Worm (Caenorhabditis elegans): ENCODE results near the gene elo-7.

Gene elo-7

DNA sequence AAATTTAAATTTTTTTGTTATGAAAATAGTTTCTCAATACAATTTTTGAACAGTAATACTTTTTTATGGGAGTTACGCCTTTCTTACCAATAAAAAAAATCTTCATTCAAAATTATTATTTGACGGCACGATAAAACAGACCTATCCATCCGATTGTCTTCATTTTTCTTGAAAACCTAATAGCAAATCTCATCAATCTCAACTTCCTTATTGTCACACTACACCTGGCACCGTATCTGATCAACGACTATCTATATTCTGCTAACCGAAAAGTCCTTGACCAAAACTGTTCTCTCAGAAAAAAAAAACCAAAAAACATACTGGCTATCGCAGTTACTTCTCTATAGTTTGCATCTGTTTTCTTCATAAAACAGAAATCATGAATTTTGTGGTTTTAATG, 6.4 kb downstream of the elo-7 start:
- TF ChIP-seq mep-1 (tag; optimal IDR thresholded peaks at IDR 0.05) (no peak), nhr-237 (tag; optimal IDR thresholded peaks at IDR 0.05) (no peak), tbx-8 (GFP tag; optimal IDR thresholded peaks at IDR 0.05) (no peak), ceh-43 (GFP tag; optimal IDR thresholded peaks at IDR 0.05) (no peak), nhr-2 (tag; optimal IDR thresholded peaks at IDR 0.05) (no peak), mls-2 (tag; optimal IDR thresholded peaks at IDR 0.05) (no peak), ham-2 (GFP tag; optimal IDR thresholded peaks at IDR 0.05) (no peak), ceh-83 (GFP tag; optimal IDR thresholded peaks at IDR 0.05) (no peak), cnd-1 (tag; optimal IDR thresholded peaks at IDR 0.05) (no peak), sem-2 (GFP tag; optimal IDR thresholded peaks at IDR 0.05) (no peak), blmp-1 (tag; optimal IDR thresholded peaks at IDR 0.05) (no peak), elt-3 (tag; optimal IDR thresholded peaks at IDR 0.05) (no peak), ztf-11 (tag; optimal IDR thresholded peaks at IDR 0.05) (no peak), unc-120 (tag; optimal IDR thresholded peaks at IDR 0.05; ENCODE audit: poor library complexity, severe bottlenecking) (no peak)

DNA sequence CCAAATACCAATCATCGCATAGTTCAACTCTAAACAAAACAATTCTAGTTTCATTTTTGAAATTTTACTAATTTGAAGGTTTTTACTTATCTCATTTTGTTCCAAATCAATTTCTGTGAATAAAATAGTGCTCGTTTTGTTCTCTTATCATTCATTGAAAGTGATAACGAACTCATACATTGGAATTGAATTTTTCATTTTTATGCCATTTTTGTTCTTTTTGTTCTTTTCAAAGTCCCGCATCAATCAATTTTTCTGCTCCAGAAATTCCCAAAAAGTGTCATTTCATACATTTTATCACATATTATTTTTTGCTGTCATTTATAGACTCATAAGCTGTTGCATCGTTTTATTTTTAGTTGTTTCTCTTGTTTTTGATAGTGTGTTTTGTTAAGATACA, 7.8 kb downstream of the elo-7 start:
- TF ChIP-seq mab-5 (tag; optimal IDR thresholded peaks at IDR 0.05) (no peak), elt-3 (tag; optimal IDR thresholded peaks at IDR 0.05) (no peak), bed-3 (GFP tag; optimal IDR thresholded peaks at IDR 0.05) (no peak), ceh-39 (tag; optimal IDR thresholded peaks at IDR 0.05) (no peak), elt-1 (tag; optimal IDR thresholded peaks at IDR 0.05; ENCODE audit: borderline replicate concordance, insufficient read depth) (no peak), mls-2 (tag; optimal IDR thresholded peaks at IDR 0.05) (no peak), drap-1 (GFP tag; optimal IDR thresholded peaks at IDR 0.05) (no peak), M03D4.4 (tag; optimal IDR thresholded peaks at IDR 0.05) (no peak), ces-1 (GFP tag; optimal IDR thresholded peaks at IDR 0.05) (no peak), ceh-43 (GFP tag; optimal IDR thresholded peaks at IDR 0.05) (no peak), hlh-1 (tag; optimal IDR thresholded peaks at IDR 0.05) (no peak), ceh-83 (GFP tag; optimal IDR thresholded peaks at IDR 0.05) (no peak)

DNA sequence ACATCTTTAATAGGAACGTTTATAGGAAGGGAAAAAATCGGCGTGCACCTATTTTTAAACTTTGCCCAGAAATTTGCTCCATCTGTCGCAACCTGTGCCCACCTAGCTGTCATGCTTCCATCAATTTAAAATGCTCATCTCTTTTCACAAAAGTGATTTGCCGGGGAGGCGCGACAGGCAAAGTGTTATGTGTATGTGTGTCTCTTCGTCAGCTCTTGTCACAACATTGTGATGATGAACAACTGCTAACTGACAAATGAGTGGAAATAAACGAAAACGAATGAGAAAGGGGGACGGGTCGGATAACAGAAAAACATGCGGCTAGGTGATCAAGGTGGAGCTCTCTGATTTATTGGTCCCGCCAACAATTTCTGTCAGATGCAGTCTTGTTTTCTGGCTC, 8.5 kb downstream of the elo-7 start:
- TF ChIP-seq sem-2 (GFP tag; optimal IDR thresholded peaks at IDR 0.05) (no peak), hlh-1 (tag; optimal IDR thresholded peaks at IDR 0.05) (peak; percentile 91), mep-1 (tag; optimal IDR thresholded peaks at IDR 0.05) (no peak), unc-62 (GFP tag; optimal IDR thresholded peaks at IDR 0.05) (peak; percentile 98)

DNA sequence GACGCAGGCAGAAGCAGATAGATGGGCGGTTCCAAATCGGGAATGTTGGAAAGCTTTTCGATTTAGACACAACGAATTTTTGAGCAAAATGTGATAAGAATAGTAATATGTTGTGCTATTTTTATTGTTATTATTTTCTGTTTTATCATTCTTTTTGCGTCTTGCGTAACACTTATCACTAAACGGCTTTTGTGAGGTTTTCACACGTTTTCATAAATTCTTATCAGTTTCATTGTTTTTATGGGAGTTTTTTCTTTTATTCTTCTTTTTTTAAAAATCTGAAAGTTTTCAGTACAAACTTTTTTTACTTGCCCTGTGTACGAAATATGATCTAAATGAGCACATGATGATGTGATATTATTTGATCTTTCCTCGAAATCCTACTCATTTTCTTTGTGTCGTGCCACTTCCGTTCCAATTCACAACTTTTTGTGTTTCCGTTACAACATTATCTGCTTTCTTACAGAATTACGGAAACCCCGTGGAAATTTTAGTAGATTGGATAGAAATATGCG, 10.7 kb downstream of the elo-7 start, which contains the start of gene fbl-1:
Gene fbl-1, plus strand, starts transcription at position 465 of the 515 bp plus-strand sequence.
- TF ChIP-seq pha-4 (tag; optimal IDR thresholded peaks at IDR 0.05) = no peak
- no peak for TF ChIP-seq ceh-39 (tag; optimal IDR thresholded peaks at IDR 0.05)
- no peak for TF ChIP-seq unc-62 (GFP tag; optimal IDR thresholded peaks at IDR 0.05)
- TF ChIP-seq sem-2 (GFP tag; optimal IDR thresholded peaks at IDR 0.05) = no peak
- TF ChIP-seq snpc-4 (tag; optimal IDR thresholded peaks at IDR 0.05) = no peak

DNA sequence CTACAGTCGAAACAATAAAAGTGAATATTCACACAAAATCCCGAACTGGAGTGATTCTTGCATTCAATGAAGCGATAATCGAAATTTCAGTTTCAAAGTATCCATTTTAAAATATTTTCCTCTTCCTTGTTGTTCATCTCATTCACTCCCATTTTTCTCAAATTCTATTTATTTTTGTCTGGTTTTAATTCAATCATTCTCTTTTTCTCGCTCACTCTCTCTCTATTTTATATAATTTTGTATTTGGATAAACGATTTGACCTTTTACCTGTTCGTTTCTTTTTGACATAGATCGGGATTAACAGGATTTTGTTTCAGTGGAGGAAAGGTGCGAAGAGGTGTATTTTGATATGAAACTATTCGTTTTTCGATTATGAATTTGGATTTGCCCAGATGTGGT, 16.2 kb downstream of the elo-7 start, which contains the start of gene T05A1.5:
Gene T05A1.5, plus strand, starts transcription at position 301 of the 400 bp plus-strand sequence.
- no peak for TF ChIP-seq unc-39 (tag; optimal IDR thresholded peaks at IDR 0.05)
- TF ChIP-seq lsy-2 (tag; optimal IDR thresholded peaks at IDR 0.05) = no peak
- no peak for TF ChIP-seq nhr-12 (tag; optimal IDR thresholded peaks at IDR 0.05)
- TF ChIP-seq nhr-237 (tag; optimal IDR thresholded peaks at IDR 0.05) = no peak
- TF ChIP-seq elt-1 (tag; optimal IDR thresholded peaks at IDR 0.05; ENCODE audit: borderline replicate concordance, insufficient read depth) = no peak
- TF ChIP-seq nhr-28 (tag; optimal IDR thresholded peaks at IDR 0.05) = no peak
- no peak for TF ChIP-seq ztf-11 (tag; optimal IDR thresholded peaks at IDR 0.05)
- no peak for TF ChIP-seq blmp-1 (tag; optimal IDR thresholded peaks at IDR 0.05)
- no peak for TF ChIP-seq lin-13 (tag; optimal IDR thresholded peaks at IDR 0.05)
- TF ChIP-seq zip-8 (tag; optimal IDR thresholded peaks at IDR 0.05) = no peak
- no peak for TF ChIP-seq mls-2 (tag; optimal IDR thresholded peaks at IDR 0.05)
- no peak for TF ChIP-seq flh-1 (GFP tag; optimal IDR thresholded peaks at IDR 0.05)
- no peak for TF ChIP-seq ceh-83 (GFP tag; optimal IDR thresholded peaks at IDR 0.05)
- TF ChIP-seq M03D4.4 (tag; optimal IDR thresholded peaks at IDR 0.05) = no peak
- TF ChIP-seq mab-5 (tag; optimal IDR thresholded peaks at IDR 0.05) = no peak
- TF ChIP-seq elt-3 (tag; optimal IDR thresholded peaks at IDR 0.05) = no peak
- no peak for TF ChIP-seq sem-2 (GFP tag; optimal IDR thresholded peaks at IDR 0.05)
- no peak for TF ChIP-seq drap-1 (GFP tag; optimal IDR thresholded peaks at IDR 0.05)
- no peak for TF ChIP-seq nhr-2 (tag; optimal IDR thresholded peaks at IDR 0.05)

All from whole organism, mixed stage, embryonic.